Worm (Caenorhabditis elegans): ENCODE measurements around the gene nhr-221.

Gene nhr-221

DNA sequence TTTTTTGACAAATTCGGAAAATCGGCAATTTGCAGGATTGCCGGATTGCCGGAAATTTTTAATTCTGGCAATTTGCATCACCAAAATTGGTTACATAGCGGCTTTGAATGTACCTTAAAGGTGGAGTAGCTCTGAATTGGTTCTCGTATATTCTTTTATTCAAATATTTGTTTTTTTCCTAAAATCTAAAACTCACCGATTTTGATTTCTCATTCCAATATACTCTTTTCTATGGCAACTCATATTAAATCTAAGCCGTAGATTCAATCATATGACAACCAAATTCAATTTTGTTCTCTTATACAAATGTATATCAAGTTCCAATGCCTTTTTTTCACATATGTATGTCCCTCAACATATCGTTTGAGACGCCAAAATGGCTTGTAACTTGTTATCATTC lies 14.4 kb upstream of the nhr-221 start, which contains the start of gene sri-21:
sri-21 (plus strand) TSS at position 301 of the 400 bp plus-strand sequence.
- TF ChIP-seq lin-13 (GFP tag; optimal IDR thresholded peaks at IDR 0.05), result no peak
- TF ChIP-seq mdl-1 (tag; optimal IDR thresholded peaks at IDR 0.05), result no peak
- no peak for TF ChIP-seq gmeb-1 (tag; optimal IDR thresholded peaks at IDR 0.05)
- no peak for TF ChIP-seq lin-39 (tag; optimal IDR thresholded peaks at IDR 0.05)
- TF ChIP-seq C34F6.9 (tag; optimal IDR thresholded peaks at IDR 0.05), result no peak
- TF ChIP-seq R02D3.7 (tag; optimal IDR thresholded peaks at IDR 0.05), result no peak
- TF ChIP-seq mbf-1 (tag; optimal IDR thresholded peaks at IDR 0.05), result no peak
- TF ChIP-seq blmp-1 (tag; optimal IDR thresholded peaks at IDR 0.05; ENCODE audit: insufficient read depth), result no peak
- TF ChIP-seq skn-1 (tag; optimal IDR thresholded peaks at IDR 0.05), result no peak
- TF ChIP-seq alr-1 (tag; optimal IDR thresholded peaks at IDR 0.05), result no peak
- TF ChIP-seq nhr-77 (tag; optimal IDR thresholded peaks at IDR 0.05), result no peak
- no peak for TF ChIP-seq ztf-11 (tag; optimal IDR thresholded peaks at IDR 0.05)

DNA sequence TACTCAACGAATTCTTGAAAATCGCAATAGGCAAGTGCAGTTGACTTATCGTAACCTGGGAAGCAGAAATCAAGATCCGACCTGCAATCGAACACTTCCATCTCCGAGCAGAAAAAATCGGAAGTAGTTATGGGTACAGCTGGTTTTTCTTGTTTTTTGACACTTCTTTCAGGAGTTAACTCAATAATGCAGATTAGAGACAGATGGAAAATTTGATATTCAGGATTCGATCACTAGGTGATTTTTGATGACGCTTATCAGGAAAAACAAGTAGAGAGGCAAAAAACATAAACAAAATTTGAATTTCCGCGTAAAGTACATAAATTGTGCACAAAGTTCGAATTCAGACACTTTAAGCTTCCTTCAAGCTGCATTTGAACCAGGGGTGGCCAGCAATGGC lies 13.6 kb upstream of the nhr-221 start, which contains the start of gene srw-130:
srw-130 (minus strand) TSS at position 101 of the 400 bp plus-strand sequence.
- TF ChIP-seq nhr-25 (tag; optimal IDR thresholded peaks at IDR 0.05), result no peak
- no peak for TF ChIP-seq sma-9 (GFP tag; optimal IDR thresholded peaks at IDR 0.05)
- no peak for TF ChIP-seq sma-9 (tag; optimal IDR thresholded peaks at IDR 0.05)
- no peak for TF ChIP-seq mdl-1 (tag; optimal IDR thresholded peaks at IDR 0.05)
- no peak for TF ChIP-seq crh-2 (tag; optimal IDR thresholded peaks at IDR 0.05)
- TF ChIP-seq unc-39 (tag; optimal IDR thresholded peaks at IDR 0.05), result no peak
- no peak for TF ChIP-seq nhr-10 (tag; optimal IDR thresholded peaks at IDR 0.05)
- no peak for TF ChIP-seq nhr-12 (tag; optimal IDR thresholded peaks at IDR 0.05)
- TF ChIP-seq zag-1 (tag; optimal IDR thresholded peaks at IDR 0.05), result no peak
- no peak for TF ChIP-seq sem-4 (tag; optimal IDR thresholded peaks at IDR 0.05)
- no peak for TF ChIP-seq peb-1 (tag; optimal IDR thresholded peaks at IDR 0.05)
- TF ChIP-seq ZK546.5 (tag; optimal IDR thresholded peaks at IDR 0.05), result no peak
- TF ChIP-seq fos-1 (tag; optimal IDR thresholded peaks at IDR 0.05), result no peak

DNA sequence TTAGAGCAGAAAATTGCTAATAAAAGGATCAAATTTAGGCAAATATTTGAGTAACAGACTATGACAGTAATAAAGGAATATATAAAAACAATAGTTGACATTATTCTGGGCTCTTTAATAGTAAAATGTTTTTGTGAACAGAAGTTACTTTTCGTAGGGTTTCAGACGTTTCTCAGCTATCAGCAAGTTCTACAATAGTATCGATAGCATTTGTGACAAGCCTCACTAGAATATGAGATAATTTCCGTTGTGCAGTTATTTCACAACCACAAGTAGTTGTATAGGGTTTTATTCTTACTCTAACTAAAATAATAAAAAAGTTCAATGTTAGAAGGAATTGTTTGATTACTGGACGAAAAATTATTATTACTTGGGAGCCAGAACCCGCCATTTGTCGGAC lies 11.4 kb upstream of the nhr-221 start, which contains the start of gene srbc-68:
srbc-68 (minus strand) TSS at position 101 of the 400 bp plus-strand sequence.
- no peak for TF ChIP-seq skn-1 (tag; optimal IDR thresholded peaks at IDR 0.05)
- TF ChIP-seq nhr-21 (tag; optimal IDR thresholded peaks at IDR 0.05), result no peak
- no peak for TF ChIP-seq unc-39 (tag; optimal IDR thresholded peaks at IDR 0.05)
- TF ChIP-seq lin-13 (GFP tag; optimal IDR thresholded peaks at IDR 0.05), result no peak
- no peak for TF ChIP-seq sma-9 (GFP tag; optimal IDR thresholded peaks at IDR 0.05)
- TF ChIP-seq sma-9 (tag; optimal IDR thresholded peaks at IDR 0.05), result no peak
- no peak for TF ChIP-seq zag-1 (tag; optimal IDR thresholded peaks at IDR 0.05)
- no peak for TF ChIP-seq nhr-77 (tag; optimal IDR thresholded peaks at IDR 0.05)

DNA sequence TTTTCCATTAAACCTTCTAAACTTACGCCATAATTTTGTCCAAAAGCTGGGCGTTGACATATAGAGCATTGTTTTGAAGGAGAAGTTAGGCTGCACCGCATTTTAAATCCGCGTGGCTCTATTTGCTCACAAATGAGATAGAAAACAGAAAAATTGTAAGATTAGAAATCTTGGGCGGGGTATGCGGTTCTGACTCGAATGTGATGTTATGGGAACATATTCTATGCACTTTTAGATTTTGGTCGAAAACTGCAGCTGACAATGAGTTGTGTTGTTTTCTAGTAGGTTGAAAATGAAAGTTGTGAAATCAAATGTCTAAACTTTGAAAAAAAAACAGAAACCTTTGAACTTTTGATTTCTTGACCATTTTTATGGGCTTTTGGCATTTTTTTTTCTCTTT lies 8.2 kb upstream of the nhr-221 start, which contains the start of gene nhr-222:
nhr-222 (minus strand) TSS at position 101 of the 400 bp plus-strand sequence.
- no peak for TF ChIP-seq fos-1 (tag; optimal IDR thresholded peaks at IDR 0.05)
- TF ChIP-seq nhr-11 (tag; optimal IDR thresholded peaks at IDR 0.05), result no peak
- no peak for TF ChIP-seq aly-2 (tag; optimal IDR thresholded peaks at IDR 0.05)
- TF ChIP-seq blmp-1 (tag; optimal IDR thresholded peaks at IDR 0.05; ENCODE audit: insufficient read depth), result no peak
- no peak for TF ChIP-seq nhr-237 (tag; optimal IDR thresholded peaks at IDR 0.05)
- TF ChIP-seq unc-55 (GFP tag; optimal IDR thresholded peaks at IDR 0.05), result no peak
- TF ChIP-seq sem-4 (tag; optimal IDR thresholded peaks at IDR 0.05), result no peak
- no peak for TF ChIP-seq sma-9 (GFP tag; optimal IDR thresholded peaks at IDR 0.05)
- no peak for TF ChIP-seq sma-9 (tag; optimal IDR thresholded peaks at IDR 0.05)
- TF ChIP-seq nhr-10 (tag; optimal IDR thresholded peaks at IDR 0.05), result no peak
- TF ChIP-seq nhr-21 (tag; optimal IDR thresholded peaks at IDR 0.05), result no peak
- no peak for TF ChIP-seq lin-13 (GFP tag; optimal IDR thresholded peaks at IDR 0.05)

- TF ChIP-seq zag-1 (tag; optimal IDR thresholded peaks at IDR 0.05), result no peak
- TF ChIP-seq elt-3 (tag; optimal IDR thresholded peaks at IDR 0.05), result no peak
- TF ChIP-seq lsy-2 (tag; optimal IDR thresholded peaks at IDR 0.05), result no peak
- TF ChIP-seq nhr-129 (tag; optimal IDR thresholded peaks at IDR 0.05), result no peak
- no peak for TF ChIP-seq ztf-11 (tag; optimal IDR thresholded peaks at IDR 0.05)
- no peak for TF ChIP-seq nhr-11 (tag; optimal IDR thresholded peaks at IDR 0.05)
- no peak for TF ChIP-seq nhr-21 (tag; optimal IDR thresholded peaks at IDR 0.05)
- no peak for TF ChIP-seq unc-55 (GFP tag; optimal IDR thresholded peaks at IDR 0.05)
- TF ChIP-seq mbf-1 (tag; optimal IDR thresholded peaks at IDR 0.05), result no peak
- TF ChIP-seq nhr-77 (tag; optimal IDR thresholded peaks at IDR 0.05), result no peak
- no peak for TF ChIP-seq mab-5 (tag; optimal IDR thresholded peaks at IDR 0.05)
- no peak for TF ChIP-seq crh-2 (tag; optimal IDR thresholded peaks at IDR 0.05)
- no peak for TF ChIP-seq snpc-4 (tag; optimal IDR thresholded peaks at IDR 0.05)
- TF ChIP-seq mdl-1 (tag; optimal IDR thresholded peaks at IDR 0.05), result no peak
- no peak for TF ChIP-seq egl-27 (tag; optimal IDR thresholded peaks at IDR 0.05)
- no peak for TF ChIP-seq fos-1 (tag; optimal IDR thresholded peaks at IDR 0.05)
- no peak for TF ChIP-seq unc-39 (tag; optimal IDR thresholded peaks at IDR 0.05)
- no peak for TF ChIP-seq sem-4 (tag; optimal IDR thresholded peaks at IDR 0.05)
- no peak for TF ChIP-seq ztf-1 (GFP tag; conservative IDR thresholded peaks at IDR 0.05)
- no peak for TF ChIP-seq lin-39 (tag; optimal IDR thresholded peaks at IDR 0.05)
Observed at ce11 chrV:3541117-3541516, 6.0 kb upstream of the nhr-221 start, which contains the start of gene srbc-67. TSS of gene srbc-67 (minus strand) at chrV:3541217.
